Worm (Caenorhabditis elegans) whole organism, young adult: ENCODE measurements around the gene srw-77.

Source experiments
- F57A8.1 ChIP-seq: fragments of 200-800 bp; sonication (Bioruptor generic); optimal IDR thresholded peaks from 2 replicates; lab custom pipeline; 2018; ENCODE audit warnings: mild to moderate bottlenecking, missing genetic modification characterization, moderate library complexity, missing compliant biosample characterization
- gei-17 ChIP-seq: fragments of 200-800 bp; sonication (Bioruptor generic); optimal IDR thresholded peaks from 2 replicates; lab custom pipeline; 2018; ENCODE audit warnings: mild to moderate bottlenecking, missing genetic modification characterization, missing compliant biosample characterization
- hsf-1 ChIP-seq: fragments of 200-800 bp; sonication (Bioruptor generic); IDR thresholded peaks from 2 replicates; pipeline ENCODE4 v1.3.6; 2022; ENCODE audit warnings: missing genetic modification reagents, missing genetic modification characterization, missing compliant biosample characterization
- unc-62 ChIP-seq: fragments of 150-350 bp; optimal IDR thresholded peaks from 2 replicates; lab custom pipeline; 2014; ENCODE audit warnings: missing biosample characterization, missing genetic modification reagents, missing genetic modification characterization

DNA sequence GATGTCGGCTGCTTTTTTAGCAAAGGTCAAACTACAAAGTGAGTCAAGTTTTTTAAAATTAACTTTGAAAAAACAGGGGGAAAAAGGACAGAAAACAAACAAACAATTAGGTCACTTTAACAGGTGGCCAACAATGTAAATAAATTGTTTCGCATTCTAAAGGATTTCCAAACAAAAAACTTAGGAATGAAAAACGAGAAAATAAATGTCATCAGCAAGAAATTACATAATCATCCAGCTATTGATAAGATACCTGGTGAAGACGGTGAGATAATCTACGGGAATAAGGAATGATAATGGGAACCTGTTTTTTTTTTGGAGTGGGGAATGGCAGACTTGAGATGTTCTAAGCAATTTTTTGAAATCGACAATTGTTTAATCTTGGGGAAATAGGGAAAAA lies 47.4 kb downstream of the srw-77 start:
- TF ChIP-seq hsf-1 (GFP tag; lab: Robert Waterston, UW) (no peak), unc-62 (GFP tag; lab: Kevin White, UChicago) (no peak), F57A8.1 (GFP tag; lab: Kevin White, UChicago) (no peak), gei-17 (no peak)
